Worm (Caenorhabditis elegans): ENCODE data around the gene nlp-101.

Gene nlp-101

DNA sequence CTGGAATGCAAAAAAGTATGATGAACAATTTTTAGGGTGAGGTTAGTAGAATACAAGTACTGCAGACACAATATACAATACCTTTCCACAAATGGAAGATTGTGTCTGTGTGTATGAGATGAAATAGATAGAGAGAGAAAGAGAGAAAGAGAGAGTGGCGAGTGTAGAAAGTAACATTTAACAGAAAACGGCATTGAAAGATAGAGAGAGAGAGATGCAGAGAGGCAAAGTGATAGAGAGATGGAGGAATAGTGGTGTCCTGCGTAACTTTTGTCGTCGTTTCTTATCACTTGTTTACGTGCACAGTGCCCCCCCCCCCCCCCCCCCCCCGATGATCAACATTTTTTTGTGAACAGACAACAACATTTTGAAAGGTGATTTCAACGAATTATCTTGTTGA is 23.9 kb upstream of the nlp-101 start (continued):
- TF ChIP-seq tbx-2 (tag; optimal IDR thresholded peaks at IDR 0.05) (no peak), dpl-1 (GFP tag; optimal IDR thresholded peaks at IDR 0.05) (no peak), aha-1 (tag; optimal IDR thresholded peaks at IDR 0.05) (no peak), unc-30 (tag; optimal IDR thresholded peaks at IDR 0.05) (no peak), egl-27 (tag; optimal IDR thresholded peaks at IDR 0.05) (no peak), nhr-90 (tag; optimal IDR thresholded peaks at IDR 0.05; ENCODE audit: poor library complexity) (peak; percentile 49), swsn-7 (tag; optimal IDR thresholded peaks at IDR 0.05) (no peak), lin-35 (GFP tag; optimal IDR thresholded peaks at IDR 0.05) (peak in 1 of 2 experiments; percentile 53), ama-1 (optimal IDR thresholded peaks at IDR 0.05) (no peak), C34B4.2 (tag; optimal IDR thresholded peaks at IDR 0.05) (no peak), hpl-2 (GFP tag; optimal IDR thresholded peaks at IDR 0.05) (no peak), grh-1 (GFP tag; IDR thresholded peaks at IDR 0.05) (no peak), ces-1 (GFP tag; optimal IDR thresholded peaks at IDR 0.05) (no peak), sup-37 (GFP tag; optimal IDR thresholded peaks at IDR 0.05) (no peak), unc-98 (GFP tag; IDR thresholded peaks at IDR 0.05) (no peak), tlp-1 (tag; optimal IDR thresholded peaks at IDR 0.05) (no peak), nhr-28 (tag; optimal IDR thresholded peaks at IDR 0.05) (no peak), unc-62 (GFP tag; optimal IDR thresholded peaks at IDR 0.05) (no peak), elt-3 (tag; optimal IDR thresholded peaks at IDR 0.05) (peak in 5 of 6 experiments; percentile 11 to 71 (median 52)), hlh-17 (GFP tag; optimal IDR thresholded peaks at IDR 0.05; ENCODE audit: borderline replicate concordance) (no peak), irx-1 (tag; optimal IDR thresholded peaks at IDR 0.05) (no peak), sox-4 (tag; optimal IDR thresholded peaks at IDR 0.05) (no peak), dsc-1 (tag; optimal IDR thresholded peaks at IDR 0.05) (no peak), lin-15B (tag; optimal IDR thresholded peaks at IDR 0.05) (no peak), nhr-77 (tag; optimal IDR thresholded peaks at IDR 0.05) (no peak), nhr-47 (tag; optimal IDR thresholded peaks at IDR 0.05) (peak; percentile 21), Y116A8C.19 (tag; optimal IDR thresholded peaks at IDR 0.05; ENCODE audit: borderline replicate concordance) (no peak), hlh-4 (tag; optimal IDR thresholded peaks at IDR 0.05) (no peak), snpc-4 (tag; optimal IDR thresholded peaks at IDR 0.05) (no peak), zag-1 (tag; optimal IDR thresholded peaks at IDR 0.05) (no peak), nhr-19 (GFP tag; conservative IDR thresholded peaks at IDR 0.05) (peak; percentile 53), nhr-11 (tag; optimal IDR thresholded peaks at IDR 0.05) (no peak), snu-23 (GFP tag; optimal IDR thresholded peaks at IDR 0.05) (peak; percentile 62), efl-3 (GFP tag; optimal IDR thresholded peaks at IDR 0.05) (no peak), F16B12.6 (tag; optimal IDR thresholded peaks at IDR 0.05) (no peak), aly-2 (tag; optimal IDR thresholded peaks at IDR 0.05) (no peak), ceh-88 (GFP tag; IDR thresholded peaks at IDR 0.05) (no peak), ceh-63 (GFP tag; optimal IDR thresholded peaks at IDR 0.05) (no peak), zip-4 (GFP tag; optimal IDR thresholded peaks at IDR 0.05) (no peak), sptf-1 (tag; optimal IDR thresholded peaks at IDR 0.05) (no peak), efl-1 (optimal IDR thresholded peaks at IDR 0.05) (peak; percentile 19 to 28), efl-1 (GFP tag; optimal IDR thresholded peaks at IDR 0.05 in 1 of 2) (peak in 1 of 2 experiments; percentile 74), ztf-11 (tag; optimal IDR thresholded peaks at IDR 0.05) (no peak), fkh-10 (GFP tag; optimal IDR thresholded peaks at IDR 0.05) (no peak), elt-2 (tag; optimal IDR thresholded peaks at IDR 0.05) (peak; percentile 66), nhr-237 (tag; optimal IDR thresholded peaks at IDR 0.05) (no peak), mef-2 (tag; optimal IDR thresholded peaks at IDR 0.05) (no peak), fkh-4 (tag; optimal IDR thresholded peaks at IDR 0.05; ENCODE audit: borderline replicate concordance) (no peak), pag-3 (tag; optimal IDR thresholded peaks at IDR 0.05; ENCODE audit: borderline replicate concordance, insufficient read depth) (no peak), nhr-85 (tag) (peak; percentile 82), nhr-20 (tag; optimal IDR thresholded peaks at IDR 0.05) (peak; percentile 70), lin-39 (tag; optimal IDR thresholded peaks at IDR 0.05) (no peak), blmp-1 (tag; optimal IDR thresholded peaks at IDR 0.05) (peak; percentile 93), isw-1 (GFP tag; IDR thresholded peaks at IDR 0.05) (no peak)

Measured in whole organism, L1 larva.